Fruit fly (Drosophila melanogaster): ENCODE data around the gene CG13003.

Gene CG13003

dm6 chrX:16839905-16840304 is 36.4 kb downstream of the CG13003 start (continued):
- TF ChIP-seq CG18011 (GFP tag; optimal IDR thresholded peaks at IDR 0.05) (peak; percentile 99), Bgb (GFP tag; IDR thresholded peaks at IDR 0.05; ENCODE audit: partially characterized antibody) (peak; percentile 48; the same call in 1 of the 2 replicates), CG2199 (GFP tag; IDR thresholded peaks at IDR 0.05) (peak; percentile 96), ttk (GFP tag; IDR thresholded peaks at IDR 0.05) (peak; percentile 14; the same call in 1 of the 2 replicates), Blimp-1 (GFP tag; optimal IDR thresholded peaks at IDR 0.05) (no peak), CG9817 (tag; optimal IDR thresholded peaks at IDR 0.05) (peak; percentile 22), gfzf (GFP tag; optimal IDR thresholded peaks at IDR 0.05) (peak; percentile 9), stwl (tag; optimal IDR thresholded peaks at IDR 0.05) (peak; percentile 87), CG9437 (GFP tag; optimal IDR thresholded peaks at IDR 0.05) (peak; percentile 39), CG7839 (tag; optimal IDR thresholded peaks at IDR 0.05) (peak; percentile 30), amos (GFP tag; IDR thresholded peaks at IDR 0.05; ENCODE audit: partially characterized antibody) (peak; percentile 38; the same call in 1 of the 2 replicates), CoRest (tag; optimal IDR thresholded peaks at IDR 0.05) (peak; percentile 41), Med (GFP tag) (peak; percentile 78), CG14014 (GFP tag; IDR thresholded peaks at IDR 0.05) (0 out of 2 replicates have a peak, but pooled peaks have one; percentile 12), CG10267 (tag; optimal IDR thresholded peaks at IDR 0.05) (no peak), mld (GFP tag; IDR thresholded peaks at IDR 0.05; ENCODE audit: partially characterized antibody) (no peak), CHES-1-like (GFP tag; optimal IDR thresholded peaks at IDR 0.05) (peak; percentile 0), CG9932 (GFP tag; IDR thresholded peaks at IDR 0.05) (peak; percentile 26; the same call in 1 of the 2 replicates), ac (GFP tag; optimal IDR thresholded peaks at IDR 0.05) (no peak), CG4404 (GFP tag; IDR thresholded peaks at IDR 0.05) (no peak), lov (optimal IDR thresholded peaks at IDR 0.05) (no peak), lov (GFP tag; IDR thresholded peaks at IDR 0.05) (0 out of 3 replicates have a peak, but pooled peaks have one; percentile 27), E2f2 (GFP tag; IDR thresholded peaks at IDR 0.05) (peak; percentile 80), CG11504 (tag; optimal IDR thresholded peaks at IDR 0.05) (peak; percentile 19), pzg (GFP tag; optimal IDR thresholded peaks at IDR 0.05) (peak; percentile 32), ind (GFP tag; optimal IDR thresholded peaks at IDR 0.05) (peak; percentile 20), CG17328 (GFP tag; IDR thresholded peaks at IDR 0.05) (0 out of 2 replicates have a peak, but pooled peaks have one; percentile 16), CG11247 (GFP tag; IDR thresholded peaks at IDR 0.05) (peak; percentile 34; the same call in 1 of the 2 replicates), CG5245 (GFP tag; optimal IDR thresholded peaks at IDR 0.05) (no peak), mam (GFP tag; optimal IDR thresholded peaks at IDR 0.05) (peak; percentile 29), bcd (GFP tag; optimal IDR thresholded peaks at IDR 0.05) (peak; percentile 2), CG14441 (GFP tag; IDR thresholded peaks at IDR 0.05) (0 out of 2 replicates have a peak, but pooled peaks have one; percentile 9), CG12659 (GFP tag; optimal IDR thresholded peaks at IDR 0.05) (peak; percentile 11), NFAT (GFP tag; IDR thresholded peaks at IDR 0.05) (peak; percentile 15; the same call in 1 of the 2 replicates), ranshi (GFP tag; IDR thresholded peaks at IDR 0.05) (no peak), row (GFP tag; IDR thresholded peaks at IDR 0.05) (peak; percentile 42; the same call in 2 of the 3 replicates), H15 (GFP tag; IDR thresholded peaks at IDR 0.05) (0 out of 3 replicates have a peak, but pooled peaks have one; percentile 36), CG42726 (GFP tag; IDR thresholded peaks at IDR 0.05; ENCODE audit: partially characterized antibody) (peak; percentile 64; the same call in 1 of the 2 replicates), Ets65A (GFP tag) (peak; percentile 94), hkb (optimal IDR thresholded peaks at IDR 0.05) (no peak), hkb (GFP tag; IDR thresholded peaks at IDR 0.05) (0 out of 2 replicates have a peak, but pooled peaks have one; percentile 12), crol (GFP tag; IDR thresholded peaks at IDR 0.05) (peak; percentile 41; the same call in 1 of the 2 replicates), BtbVII (GFP tag; optimal IDR thresholded peaks at IDR 0.05) (no peak), sob (GFP tag; IDR thresholded peaks at IDR 0.05) (peak; percentile 57; the same call in 1 of the 2 replicates), Rfx (GFP tag; IDR thresholded peaks at IDR 0.05) (peak; percentile 55), CG32532 (GFP tag; IDR thresholded peaks at IDR 0.05) (0 out of 2 replicates have a peak, but pooled peaks have one; percentile 20), CG10209 (GFP tag; optimal IDR thresholded peaks at IDR 0.05) (peak; percentile 19), CG5953 (GFP tag; IDR thresholded peaks at IDR 0.05) (0 out of 2 replicates have a peak, but pooled peaks have one; percentile 33), knrl (GFP tag; IDR thresholded peaks at IDR 0.05; ENCODE audit: partially characterized antibody) (peak; percentile 45; the same call in 1 of the 3 replicates), Aef1 (GFP tag; IDR thresholded peaks at IDR 0.05) (peak; percentile 11; the same call in 1 of the 3 replicates)
